Fruit fly (Drosophila melanogaster) whole organism: ENCODE results near the gene SrpRbeta.

Experiments
- pan ChIP-seq: fragments of >200 bp; optimal IDR thresholded peaks from 2 replicates; lab custom pipeline; 2017
- usp ChIP-seq: fragments of >200 bp; optimal IDR thresholded peaks from 2 replicates; lab custom pipeline; 2017; ENCODE audit warnings: missing biosample characterization, missing genetic modification characterization, mixed read lengths

- no peak for TF ChIP-seq pan (lab: Kevin White, UChicago)
- no peak for TF ChIP-seq usp (GFP tag; lab: Kevin White, UChicago)
These were observed 5.6 kb upstream of the SrpRbeta start, which contains the start of gene CG43965 for dm6 chr3L:8725674-8726073.
